Worm (Caenorhabditis elegans) whole organism, early embryonic: ENCODE results near the gene iscu-1.

Experiments
- F13C5.2 ChIP-seq: sonication (generic microtip); optimal IDR thresholded peaks from 2 replicates; lab custom pipeline; 2017; ENCODE audit warnings: mild to moderate bottlenecking, missing genetic modification characterization, inconsistent platforms, missing compliant biosample characterization
- ama-1 ChIP-seq: fragments of 150-350 bp; optimal IDR thresholded peaks from 2 replicates; lab custom pipeline; 2014
- ceh-13 ChIP-seq: fragments of 200-800 bp; sonication (Bioruptor generic); optimal IDR thresholded peaks from 2 replicates; lab custom pipeline; 2018; ENCODE audit warnings: mild to moderate bottlenecking, missing genetic modification characterization, missing compliant biosample characterization
- ets-7 ChIP-seq: sonication (generic microtip); optimal IDR thresholded peaks from 2 replicates; lab custom pipeline; 2016; ENCODE audit warnings: missing genotype, missing genetic modification characterization, missing compliant biosample characterization
- flt-1 ChIP-seq: fragments of 200-800 bp; sonication (Bioruptor generic); IDR thresholded peaks from 2 replicates; pipeline ENCODE4 v1.3.6; 2022; ENCODE audit warnings: missing genetic modification characterization, missing compliant biosample characterization
- pes-1 ChIP-seq: fragments of 200-800 bp; sonication (Bioruptor generic); IDR thresholded peaks from 2 replicates; pipeline ENCODE4 v1.3.6; 2022; ENCODE audit warnings: missing genetic modification reagents, missing genetic modification characterization, missing compliant biosample characterization
- tbx-11 ChIP-seq: fragments of 200-800 bp; sonication (Bioruptor generic); IDR thresholded peaks from 2 replicates; pipeline ENCODE4 v1.3.6; 2022; ENCODE audit warnings: missing genetic modification characterization, missing compliant biosample characterization

DNA sequence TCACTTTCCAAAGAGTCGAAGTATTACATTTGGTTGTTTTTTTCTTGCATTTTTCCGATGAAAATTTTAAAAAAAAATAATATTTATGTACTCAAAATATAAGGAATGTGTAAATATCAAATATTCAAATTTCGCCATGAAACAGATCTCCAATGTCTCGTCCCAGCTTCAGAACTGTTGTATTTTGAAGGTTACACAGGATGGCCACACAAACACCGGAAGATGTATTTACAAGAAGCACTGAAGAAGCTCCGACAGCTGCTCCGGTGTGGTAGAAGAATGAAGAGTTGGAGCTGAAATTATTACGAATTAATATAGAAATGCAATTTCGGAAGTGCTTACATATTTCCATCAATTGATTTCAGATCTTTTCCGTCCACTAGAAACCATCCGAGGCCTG is 1.4 kb upstream of the iscu-1 start:
- TF ChIP-seq pes-1 (GFP tag; lab: Robert Waterston, UW): no peak
- no peak for TF ChIP-seq flt-1 (GFP tag; lab: Robert Waterston, UW)
- TF ChIP-seq ets-7 (tag; lab: Kevin White, UChicago): no peak
- TF ChIP-seq ama-1: no peak
- no peak for TF ChIP-seq F13C5.2 (tag; lab: Kevin White, UChicago)
- TF ChIP-seq tbx-11 (GFP tag; lab: Robert Waterston, UW): no peak
- no peak for TF ChIP-seq ceh-13
